Fruit fly (Drosophila melanogaster): Measurements from ENCODE around the gene Plp.

DNA sequence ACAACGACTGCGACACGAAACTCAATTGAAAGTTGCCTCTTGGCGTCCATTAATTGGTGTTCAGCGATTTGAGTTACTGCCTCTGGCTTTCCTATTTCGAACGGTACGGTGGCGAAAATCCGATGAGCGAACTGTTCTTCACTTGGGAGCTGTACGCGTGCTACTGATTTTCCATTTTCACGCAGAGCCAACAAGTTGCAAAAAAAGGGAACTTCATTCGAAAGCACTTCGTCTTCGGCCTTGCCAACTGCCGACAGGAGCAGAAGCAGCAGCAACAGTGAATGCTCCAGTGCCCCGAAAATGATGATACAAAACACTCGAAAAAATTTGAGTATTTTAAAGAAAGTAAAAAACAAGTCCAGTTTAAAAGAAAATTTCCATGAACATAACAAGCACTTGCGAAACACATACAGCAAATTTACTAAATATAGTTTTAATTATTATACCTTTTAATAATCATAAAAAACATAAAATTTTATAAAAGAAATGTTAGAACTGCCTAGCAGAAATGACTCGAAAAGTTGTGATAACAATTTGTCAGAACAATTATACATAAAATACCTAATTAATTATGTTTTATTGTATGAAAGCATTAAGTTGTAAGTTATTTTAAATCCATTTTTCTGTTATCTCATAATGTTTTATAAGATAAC, 60.3 kb downstream of the Plp start:
- TF ChIP-seq CTCF (optimal IDR thresholded peaks at IDR 0.05) (no peak), CG8478 (optimal IDR thresholded peaks at IDR 0.05) (no peak)
